Worm (Caenorhabditis elegans) whole organism, L4/young adult: ENCODE data around the gene Y44A6D.5.

Source experiments
- W03F9.2 ChIP-seq: fragments of 150-350 bp; optimal IDR thresholded peaks from 2 replicates; lab custom pipeline; 2014; ENCODE audit warnings: missing biosample characterization, missing genetic modification characterization
- dao-5 ChIP-seq: sonication (generic microtip); optimal IDR thresholded peaks from 2 replicates; lab custom pipeline; 2016; ENCODE audit warnings: missing genotype, missing genetic modification characterization, moderate library complexity, missing compliant biosample characterization
- him-1 ChIP-seq: sonication (generic microtip); optimal IDR thresholded peaks from 2 replicates; lab custom pipeline; 2016; ENCODE audit warnings: missing genotype, missing genetic modification reagents, missing genetic modification characterization, missing compliant biosample characterization

The Y44A6D.5 gene

ce11 chrV:20763192-20763591 lies 39.6 kb downstream of the Y44A6D.5 start:
- TF ChIP-seq dao-5 (tag; lab: Kevin White, UChicago) = no peak
- no peak for TF ChIP-seq W03F9.2 (tag; lab: Kevin White, UChicago)
- TF ChIP-seq him-1 (tag; lab: Kevin White, UChicago) = no peak

- no peak for TF ChIP-seq dao-5 (tag; lab: Kevin White, UChicago)
- TF ChIP-seq W03F9.2 (tag; lab: Kevin White, UChicago) = no peak
- no peak for TF ChIP-seq him-1 (tag; lab: Kevin White, UChicago)
These were observed 41.0 kb downstream of the Y44A6D.5 start for ce11 chrV:20761758-20762157.

ce11 chrV:20758106-20758505 lies 44.7 kb downstream of the Y44A6D.5 start:
- no peak for TF ChIP-seq W03F9.2 (tag; lab: Kevin White, UChicago)
- TF ChIP-seq dao-5 (tag; lab: Kevin White, UChicago) = no peak
- no peak for TF ChIP-seq him-1 (tag; lab: Kevin White, UChicago)

- TF ChIP-seq W03F9.2 (tag; lab: Kevin White, UChicago) (no peak), him-1 (tag; lab: Kevin White, UChicago) (no peak), dao-5 (tag; lab: Kevin White, UChicago) (no peak)
These were observed 45.6 kb downstream of the Y44A6D.5 start for ce11 chrV:20757255-20757654.

ce11 chrV:20756385-20756996 lies 46.3 kb downstream of the Y44A6D.5 start:
- TF ChIP-seq him-1 (tag; lab: Kevin White, UChicago) (no peak), dao-5 (tag; lab: Kevin White, UChicago) (no peak), W03F9.2 (tag; lab: Kevin White, UChicago) (no peak)

- TF ChIP-seq him-1 (tag; lab: Kevin White, UChicago) = no peak
- TF ChIP-seq dao-5 (tag; lab: Kevin White, UChicago) = no peak
- TF ChIP-seq W03F9.2 (tag; lab: Kevin White, UChicago) = no peak
These were observed 47.3 kb downstream of the Y44A6D.5 start for ce11 chrV:20755494-20755893.

- TF ChIP-seq W03F9.2 (tag; lab: Kevin White, UChicago) = no peak
- TF ChIP-seq him-1 (tag; lab: Kevin White, UChicago) = no peak
- no peak for TF ChIP-seq dao-5 (tag; lab: Kevin White, UChicago)
These were observed 48.8 kb downstream of the Y44A6D.5 start for ce11 chrV:20753838-20754503.

ce11 chrV:20752609-20753102 lies 50.1 kb downstream of the Y44A6D.5 start, which contains the start of gene pha-4:
Gene pha-4, plus strand, starts transcription at chrV:20753052.
- TF ChIP-seq him-1 (tag; lab: Kevin White, UChicago) = no peak
- TF ChIP-seq dao-5 (tag; lab: Kevin White, UChicago) = no peak
- no peak for TF ChIP-seq W03F9.2 (tag; lab: Kevin White, UChicago)
